Fruit fly (Drosophila melanogaster) whole organism: ENCODE results near the gene SecCl.

Experiments used
- CG8478 ChIP-seq: fragments of >200 bp; optimal IDR thresholded peaks from 2 replicates; lab custom pipeline; 2018; ENCODE audit warnings: inconsistent platforms
- Dll ChIP-seq: fragments of >200 bp; optimal IDR thresholded peaks from 2 replicates; lab custom pipeline; 2017
- EcR ChIP-seq, 2 experiments: fragments of >200 bp; optimal IDR thresholded peaks; 2 replicates each; lab custom pipeline; 2017; ENCODE audit warnings: missing biosample characterization in 2 of 2, missing genetic modification characterization in 2 of 2, missing genetic modification reagents in 2 of 2
- pan ChIP-seq: fragments of >200 bp; optimal IDR thresholded peaks from 2 replicates; lab custom pipeline; 2017
- psq ChIP-seq: fragments of >200 bp; optimal IDR thresholded peaks from 2 replicates; lab custom pipeline; 2017
- usp ChIP-seq: fragments of >200 bp; optimal IDR thresholded peaks from 2 replicates; lab custom pipeline; 2017; ENCODE audit warnings: missing biosample characterization, missing genetic modification characterization, mixed read lengths

dm6 chr3L:17498952-17499710, 29.2 kb downstream of the SecCl start:
- peak in 1 of 2 experiments; percentile 88 for TF ChIP-seq EcR (GFP tag; optimal IDR thresholded peaks at IDR 0.05; lab: Kevin White, UChicago)
- TF ChIP-seq usp (GFP tag; lab: Kevin White, UChicago), result no peak
- TF ChIP-seq psq (lab: Kevin White, UChicago), result no peak
- no peak for TF ChIP-seq Dll
- TF ChIP-seq pan, result no peak
- no peak for TF ChIP-seq CG8478 (lab: Kevin White, UChicago)
